Worm (Caenorhabditis elegans) whole organism, L4 larva: ENCODE results near the gene C51E3.9.

Source experiments
- T20F7.1 ChIP-seq: fragments of 200-800 bp; sonication (Bioruptor generic); optimal IDR thresholded peaks from 2 replicates; lab custom pipeline; 2018; ENCODE audit warnings: mild to moderate bottlenecking, missing genetic modification characterization, missing compliant biosample characterization
- Y48G9A.11 ChIP-seq: fragments of 200-800 bp; sonication (Bioruptor generic); IDR thresholded peaks from 2 replicates; pipeline ENCODE4 v1.3.6; 2022; ENCODE audit warnings: missing genetic modification reagents, missing genetic modification characterization, missing compliant biosample characterization
- aha-1 ChIP-seq: fragments of 150-350 bp; peaks from one replicate; lab custom pipeline; 2014; ENCODE audit warnings: missing biosample characterization, missing genetic modification characterization
- ama-1 ChIP-seq: fragments of 150-350 bp; optimal IDR thresholded peaks from 2 replicates; lab custom pipeline; 2014; ENCODE audit warnings: inconsistent platforms, mixed read lengths
- attf-4 ChIP-seq: sonication (generic microtip); optimal IDR thresholded peaks from 3 replicates; lab custom pipeline; 2017; ENCODE audit warnings: missing biosample characterization, missing genetic modification characterization
- ceh-28 ChIP-seq: fragments of 150-350 bp; optimal IDR thresholded peaks from 2 replicates; lab custom pipeline; 2014; ENCODE audit warnings: missing biosample characterization, missing genetic modification reagents, missing genetic modification characterization
- ceh-62 ChIP-seq: sonication (generic microtip); optimal IDR thresholded peaks from 2 replicates; lab custom pipeline; 2017; ENCODE audit warnings: missing biosample characterization, missing genetic modification characterization
- daf-16 ChIP-seq, 3 experiments: sonication (generic microtip); optimal IDR thresholded peaks; 2 replicates each; lab custom pipeline; 2016 to 2017; ENCODE audit warnings: missing genetic modification characterization in 3 of 3, missing genetic modification reagents in 3 of 3, mild to moderate bottlenecking in 2 of 3, missing compliant biosample characterization in 2 of 3, missing biosample characterization in 1 of 3, moderate library complexity in 1 of 3
- daf-8 ChIP-seq: fragments of 200-800 bp; sonication (Bioruptor generic); IDR thresholded peaks from 2 replicates; pipeline ENCODE4 v1.3.6; 2022; ENCODE audit warnings: missing genetic modification characterization, missing compliant biosample characterization
- dmd-8 ChIP-seq: fragments of 200-800 bp; sonication (Bioruptor generic); IDR thresholded peaks from 2 replicates; pipeline ENCODE4 v1.3.6; 2022; ENCODE audit warnings: missing genetic modification characterization, missing compliant biosample characterization
- duxl-1 ChIP-seq: sonication (generic microtip); optimal IDR thresholded peaks from 2 replicates; lab custom pipeline; 2016; ENCODE audit warnings: mild to moderate bottlenecking, missing genetic modification characterization, moderate library complexity, missing compliant biosample characterization; ENCODE audit not compliant: poor library complexity
- hif-1 ChIP-seq, 2 experiments: sonication (generic microtip); optimal IDR thresholded peaks; 2 replicates each; lab custom pipeline; 2016 to 2017; ENCODE audit warnings: missing compliant biosample characterization in 2 of 2, missing genetic modification characterization in 2 of 2, missing genetic modification reagents in 2 of 2, missing genotype in 2 of 2, mild to moderate bottlenecking in 1 of 2
- hlh-11 ChIP-seq: fragments of 200-800 bp; sonication (Bioruptor generic); optimal IDR thresholded peaks from 2 replicates; lab custom pipeline; 2018; ENCODE audit warnings: mild to moderate bottlenecking, missing genetic modification characterization, missing compliant biosample characterization
- hlh-30 ChIP-seq: sonication (generic microtip); optimal IDR thresholded peaks from 2 replicates; lab custom pipeline; 2017; ENCODE audit warnings: antibody characterized with exemption, mild to moderate bottlenecking, missing genetic modification characterization, missing compliant biosample characterization; ENCODE audit not compliant: insufficient read depth
- madf-5 ChIP-seq, 2 experiments: fragments of 200-800 bp; sonication (Bioruptor generic); IDR thresholded peaks; 2 replicates each; pipeline ENCODE4 v1.3.6; 2022; ENCODE audit warnings: missing compliant biosample characterization in 2 of 2, missing genetic modification characterization in 2 of 2
- nhr-11 ChIP-seq: fragments of 150-350 bp; optimal IDR thresholded peaks from 2 replicates; lab custom pipeline; 2014; ENCODE audit warnings: missing biosample characterization, missing genetic modification characterization
- nhr-28 ChIP-seq: fragments of 150-350 bp; optimal IDR thresholded peaks from 2 replicates; lab custom pipeline; 2014; ENCODE audit warnings: missing biosample characterization, missing genetic modification characterization
- nhr-42 ChIP-seq: fragments of 200-800 bp; sonication (Bioruptor generic); IDR thresholded peaks from 2 replicates; pipeline ENCODE4 v1.3.6; 2022; ENCODE audit warnings: missing genetic modification characterization, missing compliant biosample characterization
- nhr-48 ChIP-seq: sonication (generic microtip); optimal IDR thresholded peaks from 2 replicates; lab custom pipeline; 2016; ENCODE audit warnings: mild to moderate bottlenecking, missing genetic modification characterization, missing compliant biosample characterization
- php-3 ChIP-seq: fragments of 200-800 bp; sonication (Bioruptor generic); IDR thresholded peaks from 2 replicates; pipeline ENCODE4 v1.3.6; 2022; ENCODE audit warnings: missing genetic modification reagents, missing genetic modification characterization, missing compliant biosample characterization
- pqm-1 ChIP-seq: sonication (generic microtip); optimal IDR thresholded peaks from 2 replicates; lab custom pipeline; 2017; ENCODE audit warnings: missing biosample characterization, missing genetic modification characterization
- unc-62 ChIP-seq, 3 experiments: fragments of 150-350 bp in 1 of 3; sonication (generic microtip); optimal IDR thresholded peaks in 2 of 3; peaks in 1 of 3; 1 replicate in 1 of 3; 2 replicates in 2 of 3; lab custom pipeline; 2014 to 2017; ENCODE audit warnings: missing biosample characterization in 3 of 3, missing genetic modification characterization in 3 of 3, missing genetic modification reagents in 3 of 3, missing genotype in 1 of 3
- vab-7 ChIP-seq: fragments of 200-800 bp; sonication (Bioruptor generic); IDR thresholded peaks from 2 replicates; pipeline ENCODE4 v1.3.6; 2022; ENCODE audit warnings: missing genetic modification reagents, missing genetic modification characterization, missing compliant biosample characterization
- zip-11 ChIP-seq: fragments of 200-800 bp; sonication (Bioruptor generic); IDR thresholded peaks from 2 replicates; pipeline ENCODE4 v1.3.6; 2022; ENCODE audit warnings: missing genetic modification characterization, missing compliant biosample characterization
- zip-2 ChIP-seq: fragments of 150-350 bp; optimal IDR thresholded peaks from 2 replicates; lab custom pipeline; 2014; ENCODE audit warnings: missing biosample characterization, missing genetic modification characterization
- ztf-11 ChIP-seq: fragments of 150-350 bp; optimal IDR thresholded peaks from 2 replicates; lab custom pipeline; 2014; ENCODE audit warnings: missing biosample characterization, missing genetic modification characterization
- ztf-7 ChIP-seq: fragments of 150-350 bp; optimal IDR thresholded peaks from 2 replicates; lab custom pipeline; 2014; ENCODE audit warnings: missing biosample characterization, missing genetic modification characterization

Gene C51E3.9

DNA sequence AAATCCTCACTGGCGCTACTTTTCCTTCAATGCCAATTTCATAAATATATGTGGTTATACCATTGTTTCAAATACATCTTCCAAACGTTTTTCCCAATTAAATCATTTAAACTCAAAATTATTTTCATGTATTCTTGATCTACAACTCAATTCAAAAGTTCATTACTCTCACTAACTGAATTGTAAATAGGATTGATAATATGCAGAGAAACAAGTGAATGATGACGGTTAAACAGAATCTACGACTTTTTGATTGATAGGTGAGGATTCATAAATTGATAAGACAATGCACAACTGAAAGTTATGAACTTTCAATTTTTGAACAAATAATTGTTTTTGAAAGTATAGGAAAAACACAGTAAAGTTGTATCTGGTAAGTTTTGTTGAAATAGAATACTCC, 45.5 kb downstream of the C51E3.9 start:
- TF ChIP-seq unc-62 (GFP tag; optimal IDR thresholded peaks at IDR 0.05 in 1 of 2; lab: Kevin White, UChicago) (peak in 1 of 2 experiments; percentile 13), unc-62 (tag; optimal IDR thresholded peaks at IDR 0.05; lab: Kevin White, UChicago) (no peak), php-3 (GFP tag; lab: Robert Waterston, UW) (peak; percentile 14; the same call in 1 of the 2 replicates), aha-1 (peak; percentile 41), nhr-28 (tag; lab: Kevin White, UChicago) (peak; percentile 23), daf-16 (GFP tag; optimal IDR thresholded peaks at IDR 0.05; lab: Kevin White, UChicago) (no peak), daf-16 (tag; optimal IDR thresholded peaks at IDR 0.05; lab: Kevin White, UChicago) (peak; percentile 91), pqm-1 (tag; lab: Kevin White, UChicago) (peak; percentile 11), ceh-28 (tag; lab: Kevin White, UChicago) (no peak), attf-4 (tag; lab: Kevin White, UChicago) (no peak)

- TF ChIP-seq ceh-62 (tag; lab: Kevin White, UChicago) (no peak), zip-11 (GFP tag; lab: Robert Waterston, UW) (no peak), hlh-11 (tag; lab: Kevin White, UChicago) (no peak), ztf-7 (tag; lab: Kevin White, UChicago) (no peak), T20F7.1 (GFP tag; lab: Kevin White, UChicago) (no peak), zip-2 (no peak), dmd-8 (GFP tag; lab: Robert Waterston, UW) (no peak), nhr-42 (GFP tag; lab: Robert Waterston, UW) (no peak), madf-5 (GFP tag; IDR thresholded peaks at IDR 0.05; lab: Robert Waterston, UW) (no peak), nhr-48 (tag; lab: Kevin White, UChicago) (no peak), duxl-1 (tag; lab: Kevin White, UChicago) (no peak), daf-8 (GFP tag; lab: Robert Waterston, UW) (no peak), nhr-11 (tag; lab: Kevin White, UChicago) (no peak), ztf-11 (tag; lab: Kevin White, UChicago) (no peak), hif-1 (tag; optimal IDR thresholded peaks at IDR 0.05; lab: Kevin White, UChicago) (no peak), Y48G9A.11 (GFP tag; lab: Robert Waterston, UW) (no peak), hlh-30 (tag; lab: Kevin White, UChicago) (no peak), ama-1 (no peak), vab-7 (GFP tag; lab: Robert Waterston, UW) (no peak)
Observed at ce11 chrV:10198386-10198785, 52.6 kb downstream of the C51E3.9 start, which contains the start of gene ZK856.6. ZK856.6 (plus strand) TSS chrV:10198686.
